Fruit fly (Drosophila melanogaster) whole organism, embryonic: ENCODE measurements around the gene brn.

Experiments used
- CG10147 ChIP-seq: fragments of 200-800 bp; sonication (Bioruptor generic); optimal IDR thresholded peaks from 2 replicates; lab custom pipeline; 2019; ENCODE audit warnings: missing biosample characterization, mild to moderate bottlenecking, missing genetic modification characterization, moderate library complexity
- CG10267 ChIP-seq: fragments of 200-800 bp; sonication (Bioruptor generic); optimal IDR thresholded peaks from 2 replicates; lab custom pipeline; 2018; ENCODE audit warnings: missing biosample characterization, mild to moderate bottlenecking, missing genetic modification characterization, moderate library complexity
- CG10321 ChIP-seq: fragments of 200-800 bp; sonication (Bioruptor generic); IDR thresholded peaks from 2 replicates; pipeline ENCODE4 v1.3.6; 2022; ENCODE audit warnings: missing biosample characterization, missing genetic modification characterization
- CG10543 ChIP-seq: fragments of 200-800 bp; sonication (Bioruptor generic); optimal IDR thresholded peaks from 3 replicates; lab custom pipeline; 2017; ENCODE audit warnings: missing biosample characterization, mild to moderate bottlenecking, missing genetic modification characterization, moderate library complexity
- CG10979 ChIP-seq: fragments of 200-800 bp; sonication (Bioruptor generic); optimal IDR thresholded peaks from 2 replicates; lab custom pipeline; 2018; ENCODE audit warnings: missing biosample characterization, mild to moderate bottlenecking, missing genetic modification characterization, moderate library complexity
- CG11093 ChIP-seq: fragments of 200-800 bp; sonication (Bioruptor generic); IDR thresholded peaks from 3 replicates; pipeline ENCODE4 v1.3.6; 2022; ENCODE audit warnings: missing biosample characterization, missing genetic modification characterization
- CG11456 ChIP-seq: fragments of 200-800 bp; sonication (Bioruptor generic); IDR thresholded peaks from 3 replicates; pipeline ENCODE4 v1.3.6; 2022; ENCODE audit warnings: missing biosample characterization, missing genetic modification characterization
- CG12236 ChIP-seq: fragments of 200-800 bp; sonication (Bioruptor generic); optimal IDR thresholded peaks from 2 replicates; lab custom pipeline; 2016; ENCODE audit warnings: missing biosample characterization, missing genetic modification characterization
- CG12769 ChIP-seq: fragments of 200-800 bp; sonication (Bioruptor generic); optimal IDR thresholded peaks from 2 replicates; lab custom pipeline; 2019; ENCODE audit warnings: missing biosample characterization, mild to moderate bottlenecking, missing genetic modification characterization, moderate library complexity
- CG14050 ChIP-seq: fragments of 200-800 bp; sonication (Bioruptor generic); IDR thresholded peaks from 3 replicates; pipeline ENCODE4 v1.3.6; 2022; ENCODE audit warnings: missing biosample characterization, missing genetic modification characterization
- CG14441 ChIP-seq: fragments of 200-800 bp; sonication (Bioruptor generic); IDR thresholded peaks from 2 replicates; pipeline ENCODE4 v1.3.6; 2022; ENCODE audit warnings: missing biosample characterization, missing genetic modification characterization
- CG1603 ChIP-seq: fragments of 200-800 bp; sonication (Bioruptor generic); optimal IDR thresholded peaks from 2 replicates; lab custom pipeline; 2019; ENCODE audit warnings: missing biosample characterization, mild to moderate bottlenecking, missing genetic modification characterization, moderate library complexity
- CG17361 ChIP-seq: fragments of 200-800 bp; sonication (Bioruptor generic); IDR thresholded peaks from 3 replicates; pipeline ENCODE4 v1.3.6; 2022; ENCODE audit warnings: missing biosample characterization, missing genetic modification characterization
- CG2129 ChIP-seq: fragments of 200-800 bp; sonication (Bioruptor generic); IDR thresholded peaks from 2 replicates; pipeline ENCODE4 v1.3.6; 2022; ENCODE audit warnings: missing biosample characterization, missing genetic modification characterization; ENCODE audit not compliant: partially characterized antibody
- CG2199 ChIP-seq: fragments of 200-800 bp; sonication (Bioruptor generic); IDR thresholded peaks from 3 replicates; pipeline ENCODE4 v1.3.6; 2022; ENCODE audit warnings: missing biosample characterization, missing genetic modification characterization
- CG2202 ChIP-seq: fragments of 200-800 bp; sonication (Bioruptor generic); optimal IDR thresholded peaks from 2 replicates; lab custom pipeline; 2018; ENCODE audit warnings: missing biosample characterization, mild to moderate bottlenecking, missing genetic modification characterization
- CG4282 ChIP-seq: fragments of 200-800 bp; sonication (Bioruptor generic); optimal IDR thresholded peaks from 2 replicates; lab custom pipeline; 2016; ENCODE audit warnings: missing biosample characterization, missing genetic modification characterization
- CG4617 ChIP-seq: fragments of 200-800 bp; sonication (Bioruptor generic); optimal IDR thresholded peaks from 3 replicates; lab custom pipeline; 2016; ENCODE audit warnings: missing biosample characterization, missing genetic modification characterization, borderline replicate concordance
- CG6791 ChIP-seq: fragments of 200-800 bp; sonication (Bioruptor generic); IDR thresholded peaks from 3 replicates; pipeline ENCODE4 v1.3.6; 2022; ENCODE audit warnings: missing biosample characterization, missing genetic modification characterization; ENCODE audit not compliant: partially characterized antibody
- CG7357 ChIP-seq: fragments of 200-800 bp; sonication (Bioruptor generic); IDR thresholded peaks from 3 replicates; pipeline ENCODE4 v1.3.6; 2022; ENCODE audit warnings: missing biosample characterization, missing genetic modification characterization
- CG7372 ChIP-seq: fragments of 200-800 bp; sonication (Bioruptor generic); IDR thresholded peaks from 2 replicates; pipeline ENCODE4 v1.3.6; 2022; ENCODE audit warnings: missing biosample characterization, missing genetic modification characterization
- CG8765 ChIP-seq: fragments of 200-800 bp; sonication (Bioruptor generic); IDR thresholded peaks from 2 replicates; pipeline ENCODE4 v1.3.6; 2022; ENCODE audit warnings: missing biosample characterization, missing genetic modification characterization
- CTCF ChIP-seq: fragments of 200-800 bp; sonication (Bioruptor generic); optimal IDR thresholded peaks from 2 replicates; lab custom pipeline; 2017; ENCODE audit warnings: missing biosample characterization, mild to moderate bottlenecking, missing genetic modification characterization, moderate library complexity
- Camta ChIP-seq: fragments of 200-800 bp; sonication (Bioruptor generic); optimal IDR thresholded peaks from 2 replicates; lab custom pipeline; 2016; ENCODE audit warnings: missing biosample characterization, missing genetic modification characterization
- Dll ChIP-seq: fragments of 200-800 bp; sonication (Bioruptor generic); IDR thresholded peaks from 4 replicates; pipeline ENCODE4 v1.3.6; 2022; ENCODE audit warnings: missing biosample characterization, missing genetic modification characterization; ENCODE audit not compliant: partially characterized antibody
- ERR ChIP-seq: fragments of 200-800 bp; sonication (Bioruptor generic); optimal IDR thresholded peaks from 2 replicates; lab custom pipeline; 2016; ENCODE audit warnings: missing biosample characterization, missing genetic modification characterization
- Elba2 ChIP-seq: fragments of 200-800 bp; sonication (Bioruptor generic); optimal IDR thresholded peaks from 3 replicates; lab custom pipeline; 2016; ENCODE audit warnings: missing biosample characterization, missing genetic modification characterization
- HLH4C ChIP-seq: fragments of 200-800 bp; sonication (Bioruptor generic); IDR thresholded peaks from 3 replicates; pipeline ENCODE4 v1.3.6; 2022; ENCODE audit warnings: missing biosample characterization, missing genetic modification characterization; ENCODE audit not compliant: partially characterized antibody
- Hr51 ChIP-seq, 2 experiments: fragments of 200-800 bp; sonication (Bioruptor generic); optimal IDR thresholded peaks; 2 replicates in 1 of 2; 3 replicates in 1 of 2; lab custom pipeline; 2016 to 2018; ENCODE audit warnings: missing biosample characterization in 2 of 2, missing genetic modification characterization in 2 of 2, mild to moderate bottlenecking in 1 of 2, moderate library complexity in 1 of 2
- Jarid2 ChIP-seq: fragments of 200-800 bp; sonication (Bioruptor generic); optimal IDR thresholded peaks from 3 replicates; lab custom pipeline; 2017; ENCODE audit warnings: mild to moderate bottlenecking, missing biosample characterization, missing genetic modification reagents, missing genetic modification characterization
- Meics ChIP-seq: fragments of 200-800 bp; sonication (Bioruptor generic); optimal IDR thresholded peaks from 2 replicates; lab custom pipeline; 2017; ENCODE audit warnings: missing biosample characterization, mild to moderate bottlenecking, missing genetic modification characterization
- Sox102F ChIP-seq: fragments of 200-800 bp; sonication (Bioruptor generic); optimal IDR thresholded peaks from 2 replicates; lab custom pipeline; 2018; ENCODE audit warnings: missing biosample characterization, mild to moderate bottlenecking, missing genetic modification characterization, moderate library complexity
- ac ChIP-seq: fragments of 200-800 bp; sonication (Bioruptor generic); optimal IDR thresholded peaks from 3 replicates; lab custom pipeline; 2017; ENCODE audit warnings: missing biosample characterization, mild to moderate bottlenecking, missing genetic modification characterization
- aop ChIP-seq: fragments of 200-800 bp; sonication (Bioruptor generic); IDR thresholded peaks from 2 replicates; pipeline ENCODE4 v1.3.6; 2022; ENCODE audit warnings: missing biosample characterization, missing genetic modification characterization
- bbx ChIP-seq: fragments of 200-800 bp; sonication (Bioruptor generic); IDR thresholded peaks from 2 replicates; pipeline ENCODE4 v1.3.6; 2022; ENCODE audit warnings: missing biosample characterization, missing genetic modification characterization; ENCODE audit not compliant: partially characterized antibody
- caup ChIP-seq: fragments of 200-800 bp; sonication (Bioruptor generic); optimal IDR thresholded peaks from 3 replicates; lab custom pipeline; 2017; ENCODE audit warnings: missing biosample characterization, mild to moderate bottlenecking, missing genetic modification characterization, moderate library complexity; ENCODE audit not compliant: severe bottlenecking
- da ChIP-seq: fragments of 200-800 bp; sonication (Bioruptor generic); optimal IDR thresholded peaks from 2 replicates; lab custom pipeline; 2016; ENCODE audit warnings: missing biosample characterization, missing genetic modification characterization
- dmrt11E ChIP-seq: fragments of 200-800 bp; sonication (Bioruptor generic); optimal IDR thresholded peaks from 3 replicates; lab custom pipeline; 2018; ENCODE audit warnings: missing biosample characterization, mild to moderate bottlenecking, missing genetic modification characterization, moderate library complexity
- fd64A ChIP-seq: fragments of 200-800 bp; sonication (Bioruptor generic); optimal IDR thresholded peaks from 3 replicates; lab custom pipeline; 2018; ENCODE audit warnings: missing biosample characterization, mild to moderate bottlenecking, missing genetic modification characterization
- gro ChIP-seq: fragments of 200-800 bp; sonication (Bioruptor generic); optimal IDR thresholded peaks from 2 replicates; lab custom pipeline; 2016; ENCODE audit warnings: missing biosample characterization, missing genetic modification characterization
- gsb ChIP-seq: fragments of 200-800 bp; sonication (Bioruptor generic); IDR thresholded peaks from 2 replicates; pipeline ENCODE4 v1.3.6; 2022; ENCODE audit warnings: missing biosample characterization, missing genetic modification characterization
- h ChIP-seq: fragments of >200 bp; optimal IDR thresholded peaks from 2 replicates; lab custom pipeline; 2017
- hth ChIP-seq: fragments of >200 bp; optimal IDR thresholded peaks from 2 replicates; lab custom pipeline; 2017; ENCODE audit warnings: inconsistent platforms
- schlank ChIP-seq: fragments of 200-800 bp; sonication (Bioruptor generic); optimal IDR thresholded peaks from 2 replicates; lab custom pipeline; 2018; ENCODE audit warnings: missing biosample characterization, mild to moderate bottlenecking, missing genetic modification characterization
- sima ChIP-seq: fragments of 200-800 bp; sonication (Bioruptor generic); optimal IDR thresholded peaks from 2 replicates; lab custom pipeline; 2016; ENCODE audit warnings: missing biosample characterization, missing genetic modification characterization
- slbo ChIP-seq: fragments of 200-800 bp; sonication (Bioruptor generic); IDR thresholded peaks from 2 replicates; pipeline ENCODE4 v1.3.6; 2022; ENCODE audit warnings: missing biosample characterization, missing genetic modification characterization
- stc ChIP-seq: fragments of 200-800 bp; sonication (Bioruptor generic); IDR thresholded peaks from 2 replicates; pipeline ENCODE4 v1.3.6; 2022; ENCODE audit warnings: missing biosample characterization, missing genetic modification characterization
- tin ChIP-seq: fragments of 200-800 bp; sonication (Bioruptor generic); optimal IDR thresholded peaks from 3 replicates; lab custom pipeline; 2016; ENCODE audit warnings: missing biosample characterization, missing genetic modification characterization
- tll ChIP-seq, 2 experiments: fragments of 200-800 bp in 1 of 2; fragments of >200 bp in 1 of 2; sonication (Bioruptor generic) in 1 of 2; optimal IDR thresholded peaks; 2 replicates each; lab custom pipeline; 2017 to 2019; ENCODE audit warnings: missing biosample characterization in 2 of 2, missing genetic modification characterization in 2 of 2, mild to moderate bottlenecking in 1 of 2, moderate library complexity in 1 of 2
- trh ChIP-seq: fragments of 200-800 bp; sonication (Bioruptor generic); optimal IDR thresholded peaks from 2 replicates; lab custom pipeline; 2016; ENCODE audit warnings: missing biosample characterization, missing genetic modification characterization
- zfh2 ChIP-seq: fragments of 200-800 bp; sonication (Bioruptor generic); optimal IDR thresholded peaks from 2 replicates; lab custom pipeline; 2016; ENCODE audit warnings: missing biosample characterization, missing genetic modification characterization

Gene brn

DNA sequence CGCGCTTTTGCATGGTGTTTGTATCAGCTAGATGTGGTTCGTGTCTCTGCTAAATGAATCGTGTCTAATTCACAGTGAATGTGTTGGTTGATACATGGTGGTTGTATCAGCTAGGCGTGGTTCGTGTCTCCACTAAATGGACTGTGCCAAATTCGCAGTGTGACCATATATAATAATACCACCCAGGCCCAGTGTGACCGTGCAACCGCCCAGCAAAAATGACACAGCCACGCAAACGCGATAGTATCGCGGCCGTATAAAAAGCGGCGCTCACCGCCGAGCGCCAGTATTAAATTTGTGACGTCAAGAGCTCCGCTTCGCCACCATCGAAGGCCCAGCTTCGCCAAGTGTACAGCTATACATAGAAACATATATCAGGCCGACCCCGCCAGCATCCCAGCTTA is 1.7 kb downstream of the brn start, which contains the start of gene cib (continued):
- TF ChIP-seq CG2202 (tag; lab: Kevin White, UChicago) (no peak), gro (GFP tag; lab: Kevin White, UChicago) (peak; percentile 62), CG2129 (peak; percentile 60), CG14050 (GFP tag; lab: Robert Waterston, UW) (no peak), HLH4C (peak; percentile 68), fd64A (GFP tag; lab: Kevin White, UChicago) (no peak), trh (GFP tag; lab: Kevin White, UChicago) (no peak), CG12236 (GFP tag; lab: Kevin White, UChicago) (peak; percentile 29), CG10147 (GFP tag; lab: Kevin White, UChicago) (no peak), ac (GFP tag; lab: Kevin White, UChicago) (no peak), Camta (GFP tag; lab: Kevin White, UChicago) (no peak), slbo (GFP tag; lab: Robert Waterston, UW) (peak; percentile 43; the same call in 1 of the 2 replicates), Hr51 (GFP tag; optimal IDR thresholded peaks at IDR 0.05; lab: Kevin White, UChicago) (peak; percentile 12), CG10543 (GFP tag; lab: Kevin White, UChicago) (peak; percentile 58), Dll (GFP tag; lab: Robert Waterston, UW) (peak; percentile 78), tll (GFP tag; optimal IDR thresholded peaks at IDR 0.05; lab: Kevin White, UChicago) (no peak), CG11093 (GFP tag; lab: Robert Waterston, UW) (no peak), hth (lab: Kevin White, UChicago) (no peak), CG10979 (tag; lab: Kevin White, UChicago) (peak; percentile 26), Sox102F (GFP tag; lab: Kevin White, UChicago) (no peak), CG11456 (GFP tag; lab: Robert Waterston, UW) (0 out of 3 replicates have a peak, but pooled peaks have one; percentile 34), schlank (tag; lab: Kevin White, UChicago) (no peak), Meics (GFP tag; lab: Kevin White, UChicago) (peak; percentile 15), aop (no peak), bbx (GFP tag; lab: Robert Waterston, UW) (peak; percentile 90), CG10321 (GFP tag; lab: Robert Waterston, UW) (no peak), h (lab: Kevin White, UChicago) (no peak), CG7357 (GFP tag; lab: Robert Waterston, UW) (no peak), gsb (GFP tag; lab: Robert Waterston, UW) (no peak), CG17361 (GFP tag; lab: Robert Waterston, UW) (peak; percentile 29; the same call in 1 of the 3 replicates), CG2199 (GFP tag; lab: Robert Waterston, UW) (no peak), da (GFP tag; lab: Kevin White, UChicago) (no peak), CG7372 (GFP tag; lab: Robert Waterston, UW) (no peak), tin (no peak), ERR (GFP tag; lab: Kevin White, UChicago) (peak; percentile 23), zfh2 (no peak), CG8765 (GFP tag; lab: Robert Waterston, UW) (no peak), CG1603 (tag; lab: Kevin White, UChicago) (peak; percentile 90), CTCF (GFP tag; lab: Kevin White, UChicago) (peak; percentile 81), caup (GFP tag; lab: Kevin White, UChicago) (peak; percentile 64), stc (GFP tag; lab: Robert Waterston, UW) (no peak), Jarid2 (GFP tag; lab: Kevin White, UChicago) (peak; percentile 82), Elba2 (GFP tag; lab: Kevin White, UChicago) (no peak), CG6791 (GFP tag; lab: Robert Waterston, UW) (peak; percentile 86), CG4282 (GFP tag; lab: Kevin White, UChicago) (peak; percentile 13), CG4617 (GFP tag; lab: Kevin White, UChicago) (no peak), CG14441 (GFP tag; lab: Robert Waterston, UW) (no peak), dmrt11E (tag; lab: Kevin White, UChicago) (no peak), CG12769 (tag; lab: Kevin White, UChicago) (no peak), CG10267 (tag; lab: Kevin White, UChicago) (peak; percentile 77), sima (GFP tag; lab: Kevin White, UChicago) (no peak)
